Fruit fly (Drosophila melanogaster) whole organism, embryonic: ENCODE measurements around the gene Ctr1A.

ENCODE experiments used
- Abd-B ChIP-seq: fragments of 200-800 bp; sonication (Bioruptor generic); optimal IDR thresholded peaks from 2 replicates; lab custom pipeline; 2018; ENCODE audit warnings: missing biosample characterization, mild to moderate bottlenecking, missing genetic modification characterization, moderate library complexity
- CG11696 ChIP-seq: fragments of 200-800 bp; sonication (Bioruptor generic); IDR thresholded peaks from 2 replicates; pipeline ENCODE4 v1.3.6; 2022; ENCODE audit warnings: missing biosample characterization, missing genetic modification characterization
- CG14710 ChIP-seq: fragments of 200-800 bp; sonication (Bioruptor generic); optimal IDR thresholded peaks from 3 replicates; lab custom pipeline; 2019; ENCODE audit warnings: missing biosample characterization, mild to moderate bottlenecking, missing genetic modification characterization, moderate library complexity
- CG15011 ChIP-seq: fragments of 200-800 bp; sonication (Bioruptor generic); optimal IDR thresholded peaks from 3 replicates; lab custom pipeline; 2018; ENCODE audit warnings: missing biosample characterization, mild to moderate bottlenecking, missing genetic modification characterization
- CG15269 ChIP-seq: fragments of 200-800 bp; sonication (Bioruptor generic); optimal IDR thresholded peaks from 2 replicates; lab custom pipeline; 2018; ENCODE audit warnings: missing biosample characterization, mild to moderate bottlenecking, missing genetic modification characterization, moderate library complexity
- CG15601 ChIP-seq: fragments of 200-800 bp; sonication (Bioruptor generic); optimal IDR thresholded peaks from 3 replicates; lab custom pipeline; 2019; ENCODE audit warnings: missing biosample characterization, mild to moderate bottlenecking, missing genetic modification characterization, moderate library complexity
- CG1602 ChIP-seq: fragments of 200-800 bp; sonication (Bioruptor generic); optimal IDR thresholded peaks from 3 replicates; lab custom pipeline; 2016; ENCODE audit warnings: missing biosample characterization, missing genetic modification characterization
- CG31441 ChIP-seq: fragments of 200-800 bp; sonication (Bioruptor generic); IDR thresholded peaks from 2 replicates; pipeline ENCODE4 v1.3.6; 2022; ENCODE audit warnings: missing biosample characterization, missing genetic modification characterization
- CG32767 ChIP-seq: fragments of 200-800 bp; sonication (Bioruptor generic); IDR thresholded peaks from 2 replicates; pipeline ENCODE4 v1.3.6; 2022; ENCODE audit warnings: missing biosample characterization, missing genetic modification characterization
- CG42726 ChIP-seq: fragments of 200-800 bp; sonication (Bioruptor generic); IDR thresholded peaks from 2 replicates; pipeline ENCODE4 v1.3.6; 2022; ENCODE audit warnings: missing biosample characterization, missing genetic modification characterization; ENCODE audit not compliant: partially characterized antibody
- CG8359 ChIP-seq: fragments of 200-800 bp; sonication (Bioruptor generic); optimal IDR thresholded peaks from 2 replicates; lab custom pipeline; 2017; ENCODE audit warnings: missing biosample characterization, mild to moderate bottlenecking, missing genetic modification characterization, borderline replicate concordance
- CG9797 ChIP-seq: fragments of 200-800 bp; sonication (Bioruptor generic); optimal IDR thresholded peaks from 3 replicates; lab custom pipeline; 2018; ENCODE audit warnings: missing biosample characterization, mild to moderate bottlenecking, missing genetic modification characterization
- CoRest ChIP-seq: fragments of 200-800 bp; sonication (Bioruptor generic); optimal IDR thresholded peaks from 3 replicates; lab custom pipeline; 2018; ENCODE audit warnings: missing biosample characterization, mild to moderate bottlenecking, missing genetic modification characterization, moderate library complexity
- D ChIP-seq, 2 experiments: fragments of 200-800 bp in 1 of 2; fragments of >200 bp in 1 of 2; sonication (Bioruptor generic) in 1 of 2; optimal IDR thresholded peaks; 2 replicates in 1 of 2; 3 replicates in 1 of 2; lab custom pipeline; 2017; ENCODE audit warnings: mild to moderate bottlenecking in 1 of 2, missing biosample characterization in 1 of 2, missing genetic modification characterization in 1 of 2, missing genetic modification reagents in 1 of 2
- D19A ChIP-seq: fragments of 200-800 bp; optimal IDR thresholded peaks from 3 replicates; lab custom pipeline; 2019; ENCODE audit warnings: missing biosample characterization, mild to moderate bottlenecking, missing genetic modification characterization, moderate library complexity
- Dp ChIP-seq: fragments of 200-800 bp; sonication (Bioruptor generic); optimal IDR thresholded peaks from 2 replicates; lab custom pipeline; 2018; ENCODE audit warnings: missing biosample characterization, mild to moderate bottlenecking, missing genetic modification characterization, moderate library complexity
- Eip74EF ChIP-seq, 2 experiments: fragments of 200-800 bp in 1 of 2; fragments of >200 bp in 1 of 2; sonication (Bioruptor generic) in 1 of 2; optimal IDR thresholded peaks; 2 replicates each; lab custom pipeline; 2017 to 2019; ENCODE audit warnings: missing biosample characterization in 2 of 2, missing genetic modification characterization in 2 of 2, mild to moderate bottlenecking in 1 of 2, moderate library complexity in 1 of 2
- Hr51 ChIP-seq, 2 experiments: fragments of 200-800 bp; sonication (Bioruptor generic); optimal IDR thresholded peaks; 2 replicates in 1 of 2; 3 replicates in 1 of 2; lab custom pipeline; 2016 to 2018; ENCODE audit warnings: missing biosample characterization in 2 of 2, missing genetic modification characterization in 2 of 2, mild to moderate bottlenecking in 1 of 2, moderate library complexity in 1 of 2
- Hr78 ChIP-seq, 2 experiments: fragments of 200-800 bp in 1 of 2; fragments of >200 bp in 1 of 2; sonication (Bioruptor generic) in 1 of 2; optimal IDR thresholded peaks; 2 replicates each; lab custom pipeline; 2017 to 2019; ENCODE audit warnings: missing biosample characterization in 2 of 2, missing genetic modification characterization in 2 of 2, mild to moderate bottlenecking in 1 of 2, moderate library complexity in 1 of 2
- Lhr ChIP-seq: fragments of 200-800 bp; sonication (Bioruptor generic); optimal IDR thresholded peaks from 3 replicates; lab custom pipeline; 2017; ENCODE audit warnings: mild to moderate bottlenecking, missing biosample characterization, missing genetic modification reagents, missing genetic modification characterization
- Opbp ChIP-seq: fragments of 200-800 bp; sonication (Bioruptor generic); IDR thresholded peaks from 3 replicates; pipeline ENCODE4 v1.3.6; 2022; ENCODE audit warnings: missing biosample characterization, missing genetic modification characterization; ENCODE audit not compliant: partially characterized antibody
- Ptx1 ChIP-seq: fragments of 200-800 bp; sonication (Bioruptor generic); IDR thresholded peaks from 2 replicates; pipeline ENCODE4 v1.3.6; 2022; ENCODE audit warnings: missing biosample characterization, missing genetic modification characterization
- Sin3A ChIP-seq: fragments of >200 bp; optimal IDR thresholded peaks from 2 replicates; lab custom pipeline; 2018
- Taf1 ChIP-seq: fragments of 200-800 bp; sonication (Bioruptor generic); IDR thresholded peaks from 2 replicates; pipeline ENCODE4 v1.3.6; 2022; ENCODE audit warnings: missing biosample characterization, missing genetic modification characterization
- ac ChIP-seq: fragments of 200-800 bp; sonication (Bioruptor generic); optimal IDR thresholded peaks from 3 replicates; lab custom pipeline; 2017; ENCODE audit warnings: missing biosample characterization, mild to moderate bottlenecking, missing genetic modification characterization
- ara ChIP-seq: fragments of 200-800 bp; sonication (Bioruptor generic); IDR thresholded peaks from 2 replicates; pipeline ENCODE4 v1.3.6; 2022; ENCODE audit warnings: missing biosample characterization, missing genetic modification characterization
- bowl ChIP-seq: fragments of 200-800 bp; sonication (Bioruptor generic); IDR thresholded peaks from 2 replicates; pipeline ENCODE4 v1.3.6; 2022; ENCODE audit warnings: missing biosample characterization, missing genetic modification characterization
- crp ChIP-seq, 2 experiments: fragments of 200-800 bp; sonication (Bioruptor generic); optimal IDR thresholded peaks; 2 replicates in 1 of 2; 3 replicates in 1 of 2; lab custom pipeline; 2017; ENCODE audit warnings: missing biosample characterization in 2 of 2, missing genetic modification characterization in 2 of 2, mild to moderate bottlenecking in 1 of 2, moderate library complexity in 1 of 2
- dmrt99B ChIP-seq: fragments of 200-800 bp; sonication (Bioruptor generic); optimal IDR thresholded peaks from 2 replicates; lab custom pipeline; 2018; ENCODE audit warnings: missing biosample characterization, mild to moderate bottlenecking, missing genetic modification characterization, moderate library complexity
- dpn ChIP-seq, 2 experiments: fragments of 200-800 bp; sonication (Bioruptor generic); optimal IDR thresholded peaks; 3 replicates each; lab custom pipeline; 2016; ENCODE audit warnings: missing biosample characterization in 2 of 2, missing genetic modification characterization in 2 of 2
- esg ChIP-seq: fragments of 200-800 bp; sonication (Bioruptor generic); conservative IDR thresholded peaks from 2 replicates; pipeline ENCODE4 v1.3.6; 2022; ENCODE audit warnings: missing biosample characterization, missing genetic modification characterization
- gem ChIP-seq: fragments of 200-800 bp; sonication (Bioruptor generic); optimal IDR thresholded peaks from 2 replicates; lab custom pipeline; 2019; ENCODE audit warnings: missing biosample characterization, mild to moderate bottlenecking, missing genetic modification characterization, moderate library complexity
- ken ChIP-seq: fragments of 200-800 bp; sonication (Bioruptor generic); IDR thresholded peaks from 3 replicates; pipeline ENCODE4 v1.3.6; 2022; ENCODE audit warnings: missing biosample characterization, missing genetic modification characterization
- kni ChIP-seq: fragments of 200-800 bp; sonication (Bioruptor generic); optimal IDR thresholded peaks from 3 replicates; lab custom pipeline; 2017; ENCODE audit warnings: mild to moderate bottlenecking, missing biosample characterization, missing genetic modification reagents, missing genetic modification characterization
- pan ChIP-seq, 4 experiments: fragments of >200 bp in 3 of 4; fragments of 200-800 bp in 1 of 4; sonication (Bioruptor generic) in 1 of 4; optimal IDR thresholded peaks in 3 of 4; IDR thresholded peaks in 1 of 4; 2 replicates each; pipeline versions ENCODE4 v1.3.6 to Lab custom; 2017 to 2022; ENCODE audit warnings: missing biosample characterization in 2 of 4, missing genetic modification characterization in 2 of 4, mixed read lengths in 1 of 4
- pb ChIP-seq: fragments of 200-800 bp; sonication (Bioruptor generic); optimal IDR thresholded peaks from 3 replicates; lab custom pipeline; 2016; ENCODE audit warnings: missing biosample characterization, missing genetic modification characterization
- row ChIP-seq: fragments of 200-800 bp; sonication (Bioruptor generic); IDR thresholded peaks from 3 replicates; pipeline ENCODE4 v1.3.6; 2022; ENCODE audit warnings: missing biosample characterization, missing genetic modification characterization
- sc ChIP-seq, 3 experiments: fragments of >200 bp in 2 of 3; fragments of 200-800 bp in 1 of 3; sonication (Bioruptor generic) in 1 of 3; optimal IDR thresholded peaks; 2 replicates in 2 of 3; 3 replicates in 1 of 3; lab custom pipeline; 2017; ENCODE audit warnings: mild to moderate bottlenecking in 1 of 3, missing biosample characterization in 1 of 3, missing genetic modification characterization in 1 of 3, missing genetic modification reagents in 1 of 3
- sens-2 ChIP-seq: fragments of 200-800 bp; sonication (Bioruptor generic); IDR thresholded peaks from 2 replicates; pipeline ENCODE4 v1.3.6; 2022; ENCODE audit warnings: missing biosample characterization, missing genetic modification characterization
- slbo ChIP-seq: fragments of 200-800 bp; sonication (Bioruptor generic); IDR thresholded peaks from 2 replicates; pipeline ENCODE4 v1.3.6; 2022; ENCODE audit warnings: missing biosample characterization, missing genetic modification characterization
- tll ChIP-seq, 2 experiments: fragments of 200-800 bp in 1 of 2; fragments of >200 bp in 1 of 2; sonication (Bioruptor generic) in 1 of 2; optimal IDR thresholded peaks; 2 replicates each; lab custom pipeline; 2017 to 2019; ENCODE audit warnings: missing biosample characterization in 2 of 2, missing genetic modification characterization in 2 of 2, mild to moderate bottlenecking in 1 of 2, moderate library complexity in 1 of 2
- unc-4 ChIP-seq: fragments of 200-800 bp; sonication (Bioruptor generic); IDR thresholded peaks from 2 replicates; pipeline ENCODE4 v1.3.6; 2022; ENCODE audit warnings: missing biosample characterization, missing genetic modification characterization; ENCODE audit not compliant: partially characterized antibody
- vfl ChIP-seq: fragments of 200-800 bp; sonication (Bioruptor generic); optimal IDR thresholded peaks from 2 replicates; lab custom pipeline; 2016; ENCODE audit warnings: missing biosample characterization, missing genetic modification characterization
- zen2 ChIP-seq: fragments of 200-800 bp; sonication (Bioruptor generic); IDR thresholded peaks from 3 replicates; pipeline ENCODE4 v1.3.6; 2022; ENCODE audit warnings: missing biosample characterization, missing genetic modification characterization; ENCODE audit not compliant: partially characterized antibody
- zf30C ChIP-seq: fragments of 200-800 bp; sonication (Bioruptor generic); optimal IDR thresholded peaks from 3 replicates; lab custom pipeline; 2018; ENCODE audit warnings: missing biosample characterization, mild to moderate bottlenecking, missing genetic modification characterization

Gene Ctr1A

dm6 chrX:6624006-6624745 lies 37.3 kb upstream of the Ctr1A start (continued):
- peak; percentile 62 for TF ChIP-seq row (GFP tag; lab: Robert Waterston, UW)
- peak; percentile 45 for TF ChIP-seq CG14710 (tag; lab: Kevin White, UChicago)
- TF ChIP-seq pb, result no peak
- TF ChIP-seq Hr51 (GFP tag; optimal IDR thresholded peaks at IDR 0.05; lab: Kevin White, UChicago), result no peak
- TF ChIP-seq Abd-B (GFP tag; lab: Kevin White, UChicago), result peak; percentile 56
- TF ChIP-seq Dp (GFP tag; lab: Kevin White, UChicago), result no peak
- peak; percentile 29; the same call in 1 of the 2 replicates for TF ChIP-seq Ptx1 (GFP tag; lab: Robert Waterston, UW)
- TF ChIP-seq zf30C (GFP tag; lab: Kevin White, UChicago), result no peak
- TF ChIP-seq sens-2 (GFP tag; lab: Robert Waterston, UW), result no peak
- TF ChIP-seq pan (optimal IDR thresholded peaks at IDR 0.05; lab: Kevin White, UChicago), result no peak
- TF ChIP-seq pan (GFP tag; optimal IDR thresholded peaks at IDR 0.05 in 1 of 2, IDR thresholded peaks at IDR 0.05 in 1 of 2), result peak in 1 of 2 experiments; percentile 38
- peak; percentile 30 for TF ChIP-seq CG15601 (tag; lab: Kevin White, UChicago)
- TF ChIP-seq dpn (GFP tag; optimal IDR thresholded peaks at IDR 0.05; lab: Kevin White, UChicago), result peak in 1 of 2 experiments; percentile 5
- TF ChIP-seq CG42726 (GFP tag; lab: Robert Waterston, UW), result no peak
- TF ChIP-seq crp (GFP tag; optimal IDR thresholded peaks at IDR 0.05; lab: Kevin White, UChicago), result no peak
- TF ChIP-seq bowl (GFP tag; lab: Robert Waterston, UW), result no peak
- TF ChIP-seq unc-4 (GFP tag; lab: Robert Waterston, UW), result no peak
- TF ChIP-seq D (optimal IDR thresholded peaks at IDR 0.05; lab: Kevin White, UChicago), result no peak
- peak; percentile 45 for TF ChIP-seq D (GFP tag; optimal IDR thresholded peaks at IDR 0.05; lab: Kevin White, UChicago)
- no peak for TF ChIP-seq CG9797 (GFP tag; lab: Kevin White, UChicago)
- peak; percentile 67; the same call in 1 of the 2 replicates for TF ChIP-seq ara (GFP tag; lab: Robert Waterston, UW)
- TF ChIP-seq ken (GFP tag; lab: Robert Waterston, UW), result no peak
- TF ChIP-seq Eip74EF (GFP tag; optimal IDR thresholded peaks at IDR 0.05; lab: Kevin White, UChicago), result peak in 1 of 2 experiments; percentile 4
- TF ChIP-seq CoRest, result peak; percentile 20
- no peak for TF ChIP-seq Taf1 (GFP tag; lab: Robert Waterston, UW)
- TF ChIP-seq ac (GFP tag; lab: Kevin White, UChicago), result no peak
- peak; percentile 39 for TF ChIP-seq kni (GFP tag; lab: Kevin White, UChicago)
- TF ChIP-seq Opbp, result no peak
- no peak for TF ChIP-seq CG32767 (GFP tag; lab: Robert Waterston, UW)
- TF ChIP-seq slbo (GFP tag; lab: Robert Waterston, UW), result peak; percentile 42
- TF ChIP-seq vfl, result no peak
- TF ChIP-seq dmrt99B (tag; lab: Kevin White, UChicago), result peak; percentile 24
- TF ChIP-seq CG31441 (GFP tag; lab: Robert Waterston, UW), result peak; percentile 33; the same call in 1 of the 2 replicates
- TF ChIP-seq Hr78 (GFP tag; optimal IDR thresholded peaks at IDR 0.05; lab: Kevin White, UChicago), result peak in 1 of 2 experiments; percentile 50
- no peak for TF ChIP-seq sc (optimal IDR thresholded peaks at IDR 0.05; lab: Kevin White, UChicago)
- TF ChIP-seq sc (GFP tag; optimal IDR thresholded peaks at IDR 0.05; lab: Kevin White, UChicago), result peak; percentile 5
- TF ChIP-seq CG1602 (GFP tag; lab: Kevin White, UChicago), result no peak
- no peak for TF ChIP-seq CG8359 (GFP tag; lab: Kevin White, UChicago)
- peak; percentile 62 for TF ChIP-seq gem (tag; lab: Kevin White, UChicago)
- TF ChIP-seq CG15269, result peak; percentile 15
- no peak for TF ChIP-seq CG11696 (GFP tag; lab: Robert Waterston, UW)
- TF ChIP-seq esg (GFP tag; lab: Robert Waterston, UW), result peak; percentile 34; the same call in 1 of the 2 replicates
- TF ChIP-seq zen2, result no peak
- no peak for TF ChIP-seq tll (GFP tag; optimal IDR thresholded peaks at IDR 0.05; lab: Kevin White, UChicago)
- no peak for TF ChIP-seq Lhr (GFP tag; lab: Kevin White, UChicago)
- TF ChIP-seq CG15011 (GFP tag; lab: Kevin White, UChicago), result no peak
- no peak for TF ChIP-seq Sin3A (lab: Kevin White, UChicago)
- TF ChIP-seq D19A (tag; lab: Kevin White, UChicago), result peak; percentile 12
